Worm (Caenorhabditis elegans) whole organism, L1 larva: Measurements from ENCODE around the gene Y38E10A.9.
A peak's percentile ranks its signal among the peaks of the same experiment; 100 is the strongest.

ENCODE experiments used
- C16A3.4 ChIP-seq: fragments of 150-350 bp; optimal IDR thresholded peaks from 2 replicates; lab custom pipeline; 2014; ENCODE audit warnings: missing biosample characterization, missing genetic modification characterization
- C34B4.2 ChIP-seq: sonication (generic microtip); optimal IDR thresholded peaks from 2 replicates; lab custom pipeline; 2017; ENCODE audit warnings: mild to moderate bottlenecking, missing genetic modification characterization, missing compliant biosample characterization
- Y116A8C.19 ChIP-seq: sonication (generic microtip); optimal IDR thresholded peaks from 2 replicates; lab custom pipeline; 2016; ENCODE audit warnings: missing compliant biosample characterization, missing genetic modification characterization, borderline replicate concordance
- alr-1 ChIP-seq: fragments of 200-800 bp; sonication (Bioruptor generic); optimal IDR thresholded peaks from 2 replicates; lab custom pipeline; 2018; ENCODE audit warnings: borderline replicate concordance, mild to moderate bottlenecking, missing genetic modification characterization, missing compliant biosample characterization
- ama-1 ChIP-seq: fragments of 150-350 bp; optimal IDR thresholded peaks from 2 replicates; lab custom pipeline; 2014
- blmp-1 ChIP-seq: fragments of 150-350 bp; optimal IDR thresholded peaks from 2 replicates; lab custom pipeline; 2014; ENCODE audit warnings: missing biosample characterization, missing genetic modification characterization
- ceh-8 ChIP-seq: fragments of 200-800 bp; sonication (Bioruptor generic); optimal IDR thresholded peaks from 2 replicates; lab custom pipeline; 2018; ENCODE audit warnings: mild to moderate bottlenecking, missing genetic modification characterization, moderate library complexity, missing compliant biosample characterization
- ceh-82 ChIP-seq, 3 experiments: fragments of 150-350 bp in 1 of 3; sonication (generic microtip) in 2 of 3; optimal IDR thresholded peaks; 2 replicates each; lab custom pipeline; 2014 to 2017; ENCODE audit warnings: missing biosample characterization in 3 of 3, missing genetic modification characterization in 3 of 3
- ces-1 ChIP-seq: fragments of 150-350 bp; optimal IDR thresholded peaks from 2 replicates; lab custom pipeline; 2014; ENCODE audit warnings: missing biosample characterization, missing genetic modification reagents, missing genetic modification characterization
- dpl-1 ChIP-seq, 3 experiments: fragments of 150-350 bp in 2 of 3; sonication (generic microtip) in 1 of 3; optimal IDR thresholded peaks; 2 replicates each; lab custom pipeline; 2014 to 2017; ENCODE audit warnings: missing biosample characterization in 3 of 3, missing genetic modification characterization in 3 of 3, missing genetic modification reagents in 3 of 3
- efl-1 ChIP-seq, 4 experiments: fragments of 150-350 bp; optimal IDR thresholded peaks in 3 of 4; peaks in 1 of 4; 1 replicate in 1 of 4; 2 replicates in 3 of 4; lab custom pipeline; 2014; ENCODE audit warnings: missing biosample characterization in 2 of 4, missing genetic modification characterization in 2 of 4, missing genetic modification reagents in 2 of 4
- efl-3 ChIP-seq: fragments of 200-800 bp; sonication (Bioruptor generic); optimal IDR thresholded peaks from 2 replicates; lab custom pipeline; 2018; ENCODE audit warnings: mild to moderate bottlenecking, missing genetic modification characterization, missing compliant biosample characterization
- egl-27 ChIP-seq, 2 experiments: fragments of 150-350 bp in 1 of 2; sonication (generic microtip); optimal IDR thresholded peaks; 3 replicates each; lab custom pipeline; 2017 to 2018; ENCODE audit warnings: missing biosample characterization in 2 of 2, missing genetic modification characterization in 2 of 2, missing genetic modification reagents in 2 of 2
- elt-3 ChIP-seq, 6 experiments: fragments of 150-350 bp in 1 of 6; sonication (generic microtip); optimal IDR thresholded peaks; 2 replicates each; lab custom pipeline; 2017 to 2018; ENCODE audit warnings: missing biosample characterization in 6 of 6, missing genetic modification characterization in 6 of 6, inconsistent platforms in 1 of 6
- ets-5 ChIP-seq: fragments of 200-800 bp; sonication (Bioruptor generic); IDR thresholded peaks from 2 replicates; pipeline ENCODE4 v1.3.6; 2022; ENCODE audit warnings: missing genetic modification characterization, missing compliant biosample characterization
- fos-1 ChIP-seq: fragments of 150-350 bp; optimal IDR thresholded peaks from 2 replicates; lab custom pipeline; 2014; ENCODE audit warnings: missing biosample characterization, missing genetic modification characterization
- hlh-4 ChIP-seq: sonication (generic microtip); optimal IDR thresholded peaks from 2 replicates; lab custom pipeline; 2016; ENCODE audit warnings: mild to moderate bottlenecking, missing genetic modification characterization, missing compliant biosample characterization
- hpl-2 ChIP-seq: fragments of 150-350 bp; optimal IDR thresholded peaks from 2 replicates; lab custom pipeline; 2014; ENCODE audit warnings: missing biosample characterization, missing genetic modification reagents, missing genetic modification characterization
- irx-1 ChIP-seq: sonication (generic microtip); optimal IDR thresholded peaks from 2 replicates; lab custom pipeline; 2016; ENCODE audit warnings: missing genetic modification characterization, missing compliant biosample characterization
- jun-1 ChIP-seq: fragments of 150-350 bp; optimal IDR thresholded peaks from 2 replicates; lab custom pipeline; 2014; ENCODE audit warnings: missing biosample characterization, missing genetic modification reagents, missing genetic modification characterization
- lin-13 ChIP-seq: fragments of 150-350 bp; optimal IDR thresholded peaks from 2 replicates; lab custom pipeline; 2014; ENCODE audit warnings: missing biosample characterization, missing genetic modification reagents, missing genetic modification characterization
- lin-14 ChIP-seq: fragments of 200-800 bp; sonication (Bioruptor generic); optimal IDR thresholded peaks from 2 replicates; lab custom pipeline; 2018; ENCODE audit warnings: mild to moderate bottlenecking, missing genetic modification characterization, moderate library complexity, missing compliant biosample characterization
- lin-15B ChIP-seq: fragments of 150-350 bp; sonication (generic microtip); optimal IDR thresholded peaks from 3 replicates; lab custom pipeline; 2014; ENCODE audit warnings: missing biosample characterization, missing genetic modification characterization
- lin-35 ChIP-seq, 2 experiments: fragments of 150-350 bp; optimal IDR thresholded peaks; 2 replicates each; lab custom pipeline; 2014; ENCODE audit warnings: missing biosample characterization in 2 of 2, missing genetic modification characterization in 2 of 2, missing genetic modification reagents in 2 of 2
- lsy-2 ChIP-seq, 2 experiments: fragments of 150-350 bp; optimal IDR thresholded peaks; 2 replicates each; lab custom pipeline; 2014; ENCODE audit warnings: missing biosample characterization in 2 of 2, missing genetic modification characterization in 2 of 2
- mdl-1 ChIP-seq, 2 experiments: fragments of 150-350 bp; optimal IDR thresholded peaks; 2 replicates each; lab custom pipeline; 2014 to 2017; ENCODE audit warnings: missing biosample characterization in 2 of 2, missing genetic modification characterization in 2 of 2, inconsistent platforms in 1 of 2
- mep-1 ChIP-seq: fragments of 150-350 bp; optimal IDR thresholded peaks from 2 replicates; lab custom pipeline; 2014; ENCODE audit warnings: missing biosample characterization, missing genetic modification characterization
- nhr-11 ChIP-seq: fragments of 150-350 bp; optimal IDR thresholded peaks from 2 replicates; lab custom pipeline; 2014; ENCODE audit warnings: missing biosample characterization, missing genetic modification characterization
- nhr-12 ChIP-seq: sonication (generic microtip); optimal IDR thresholded peaks from 2 replicates; lab custom pipeline; 2017; ENCODE audit warnings: missing biosample characterization, missing genetic modification characterization
- nhr-20 ChIP-seq: sonication (generic microtip); optimal IDR thresholded peaks from 2 replicates; lab custom pipeline; 2016; ENCODE audit warnings: mild to moderate bottlenecking, missing genetic modification characterization, missing compliant biosample characterization
- nhr-237 ChIP-seq: fragments of 150-350 bp; optimal IDR thresholded peaks from 2 replicates; lab custom pipeline; 2014; ENCODE audit warnings: missing biosample characterization, missing genetic modification characterization
- nhr-71 ChIP-seq: sonication (generic microtip); optimal IDR thresholded peaks from 2 replicates; lab custom pipeline; 2016; ENCODE audit warnings: mild to moderate bottlenecking, missing genetic modification characterization, moderate library complexity, missing compliant biosample characterization
- nhr-76 ChIP-seq: sonication (generic microtip); optimal IDR thresholded peaks from 2 replicates; lab custom pipeline; 2017; ENCODE audit warnings: missing biosample characterization, missing genetic modification characterization
- nhr-77 ChIP-seq: fragments of 150-350 bp; optimal IDR thresholded peaks from 2 replicates; lab custom pipeline; 2014; ENCODE audit warnings: missing biosample characterization, missing genetic modification characterization
- nhr-84 ChIP-seq: sonication (generic microtip); optimal IDR thresholded peaks from 2 replicates; lab custom pipeline; 2017; ENCODE audit warnings: missing biosample characterization, missing genetic modification characterization
- nhr-85 ChIP-seq: sonication (generic microtip); peaks from one replicate; lab custom pipeline; 2016; ENCODE audit warnings: missing genetic modification characterization, inconsistent platforms, missing compliant biosample characterization
- nhr-90 ChIP-seq: sonication (generic microtip); optimal IDR thresholded peaks from 2 replicates; lab custom pipeline; 2016; ENCODE audit warnings: mild to moderate bottlenecking, missing genetic modification characterization, missing compliant biosample characterization; ENCODE audit not compliant: poor library complexity
- pag-3 ChIP-seq: sonication (generic microtip); optimal IDR thresholded peaks from 2 replicates; lab custom pipeline; 2017; ENCODE audit warnings: missing genetic modification characterization, mild to moderate bottlenecking, missing compliant biosample characterization, antibody characterized with exemption, borderline replicate concordance; ENCODE audit not compliant: insufficient read depth
- pqm-1 ChIP-seq: sonication (generic microtip); optimal IDR thresholded peaks from 3 replicates; lab custom pipeline; 2017; ENCODE audit warnings: missing biosample characterization, missing genetic modification characterization
- skn-1 ChIP-seq: fragments of 150-350 bp; optimal IDR thresholded peaks from 2 replicates; lab custom pipeline; 2014; ENCODE audit warnings: missing biosample characterization, missing genetic modification characterization
- snpc-4 ChIP-seq: fragments of 150-350 bp; optimal IDR thresholded peaks from 2 replicates; lab custom pipeline; 2014; ENCODE audit warnings: missing biosample characterization, missing genetic modification characterization
- snu-23 ChIP-seq: sonication (generic microtip); optimal IDR thresholded peaks from 2 replicates; lab custom pipeline; 2016; ENCODE audit warnings: missing genetic modification characterization, missing compliant biosample characterization
- sox-4 ChIP-seq: sonication (generic microtip); optimal IDR thresholded peaks from 2 replicates; lab custom pipeline; 2016; ENCODE audit warnings: missing genetic modification characterization, missing compliant biosample characterization
- swsn-7 ChIP-seq: sonication (generic microtip); optimal IDR thresholded peaks from 2 replicates; lab custom pipeline; 2016; ENCODE audit warnings: missing genetic modification characterization, missing compliant biosample characterization
- tbx-2 ChIP-seq: sonication (generic microtip); optimal IDR thresholded peaks from 2 replicates; lab custom pipeline; 2016; ENCODE audit warnings: missing genetic modification characterization, missing compliant biosample characterization
- unc-130 ChIP-seq: fragments of 150-350 bp; optimal IDR thresholded peaks from 2 replicates; lab custom pipeline; 2017; ENCODE audit warnings: missing biosample characterization, missing genetic modification characterization, inconsistent platforms
- unc-30 ChIP-seq: sonication (generic microtip); optimal IDR thresholded peaks from 2 replicates; lab custom pipeline; 2017; ENCODE audit warnings: missing biosample characterization, missing genetic modification characterization
- vab-15 ChIP-seq: sonication (generic microtip); optimal IDR thresholded peaks from 2 replicates; lab custom pipeline; 2017; ENCODE audit warnings: missing genotype, mild to moderate bottlenecking, missing genetic modification characterization, missing compliant biosample characterization
- xbp-1 ChIP-seq: sonication (generic microtip); optimal IDR thresholded peaks from 2 replicates; lab custom pipeline; 2016; ENCODE audit warnings: missing genetic modification characterization, missing compliant biosample characterization
- zip-4 ChIP-seq: fragments of 200-800 bp; sonication (Bioruptor generic); optimal IDR thresholded peaks from 2 replicates; lab custom pipeline; 2018; ENCODE audit warnings: mild to moderate bottlenecking, missing genetic modification characterization, moderate library complexity, missing compliant biosample characterization
- ztf-4 ChIP-seq: fragments of 150-350 bp; optimal IDR thresholded peaks from 2 replicates; lab custom pipeline; 2014; ENCODE audit warnings: missing biosample characterization, missing genetic modification characterization

Gene Y38E10A.9

DNA sequence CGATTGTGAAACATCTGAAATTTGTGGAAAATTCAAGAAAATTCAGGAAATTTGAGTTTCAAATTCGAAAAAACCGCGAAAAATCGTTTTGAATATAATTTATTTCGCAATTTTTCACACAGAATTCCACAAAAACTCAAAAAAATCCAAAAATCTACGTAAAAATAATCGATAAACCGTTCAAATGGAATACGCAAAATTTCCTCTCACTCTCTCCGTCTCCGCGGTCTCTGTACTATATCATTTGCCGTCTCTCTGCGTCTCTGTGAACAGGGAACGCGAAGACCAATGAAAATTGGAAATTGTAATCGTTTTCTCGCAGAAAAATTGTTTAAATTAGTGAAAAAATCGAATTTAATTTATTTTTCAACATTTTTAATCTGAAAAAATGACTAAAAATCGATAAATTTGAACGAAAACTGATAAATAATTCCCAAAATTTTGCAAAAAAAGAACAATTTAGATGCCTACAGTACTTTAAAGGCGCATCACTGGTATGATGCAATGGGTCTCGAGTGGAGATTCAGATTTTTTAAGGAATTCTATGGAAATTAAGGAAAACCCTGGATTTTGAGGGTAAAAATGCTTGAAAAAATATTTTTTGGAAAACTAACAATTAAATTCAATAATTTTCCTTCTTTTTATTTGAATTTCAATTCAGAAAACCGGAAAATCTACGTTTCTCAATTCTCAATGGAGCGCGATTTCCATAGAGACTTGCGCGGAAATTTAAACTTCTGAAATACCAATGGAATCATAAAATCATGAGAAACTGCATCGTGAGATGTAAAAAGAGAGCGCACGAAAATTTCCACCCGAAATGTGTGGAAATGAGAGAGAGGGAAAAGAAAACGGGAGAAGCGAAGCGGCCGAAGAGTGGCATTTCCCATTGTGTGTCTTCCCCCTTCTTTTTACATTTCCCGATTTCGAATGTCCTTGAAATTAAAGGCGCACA lies 4.8 kb upstream of the Y38E10A.9 start, which contains the start of the genes ceh-100 and lips-15:
Gene ceh-100, minus strand, starts transcription at position 14 of the 955 bp plus-strand sequence.
Gene lips-15, plus strand, starts transcription at position 720 of the 955 bp plus-strand sequence.
- TF ChIP-seq skn-1 (tag; lab: Kevin White, UChicago) (peak; percentile 17), C34B4.2 (no peak), ceh-82 (tag; optimal IDR thresholded peaks at IDR 0.05; lab: Kevin White, UChicago) (peak in 1 of 3 experiments; percentile 10), efl-3 (GFP tag; lab: Kevin White, UChicago) (no peak), swsn-7 (no peak), nhr-90 (tag; lab: Kevin White, UChicago) (no peak), mep-1 (tag; lab: Kevin White, UChicago) (peak; percentile 33), nhr-20 (tag; lab: Kevin White, UChicago) (no peak), nhr-77 (tag; lab: Kevin White, UChicago) (no peak), vab-15 (no peak), dpl-1 (GFP tag; optimal IDR thresholded peaks at IDR 0.05; lab: Kevin White, UChicago) (peak; percentile 13 to 70 (median 45)), hlh-4 (tag; lab: Kevin White, UChicago) (no peak), elt-3 (tag; optimal IDR thresholded peaks at IDR 0.05; lab: Kevin White, UChicago) (peak in 1 of 6 experiments; percentile 16), blmp-1 (tag; lab: Kevin White, UChicago) (no peak), nhr-85 (tag; lab: Kevin White, UChicago) (peak; percentile 62), snpc-4 (peak; percentile 16), sox-4 (no peak), snu-23 (GFP tag; lab: Kevin White, UChicago) (peak; percentile 42), pqm-1 (tag; lab: Kevin White, UChicago) (no peak), mdl-1 (tag; optimal IDR thresholded peaks at IDR 0.05; lab: Kevin White, UChicago) (no peak), hpl-2 (GFP tag; lab: Kevin White, UChicago) (no peak), ces-1 (GFP tag; lab: Kevin White, UChicago) (no peak), tbx-2 (tag; lab: Kevin White, UChicago) (peak; percentile 8), Y116A8C.19 (tag; lab: Kevin White, UChicago) (no peak), ama-1 (lab: Kevin White, UChicago) (no peak), alr-1 (tag; lab: Kevin White, UChicago) (no peak), nhr-11 (tag; lab: Kevin White, UChicago) (no peak), nhr-12 (no peak), fos-1 (tag; lab: Kevin White, UChicago) (no peak), zip-4 (GFP tag; lab: Kevin White, UChicago) (no peak), unc-130 (tag; lab: Kevin White, UChicago) (no peak), nhr-71 (tag; lab: Kevin White, UChicago) (no peak), lin-15B (tag; lab: Kevin White, UChicago) (peak; percentile 76), nhr-84 (tag; lab: Kevin White, UChicago) (no peak), irx-1 (no peak), jun-1 (tag; lab: Kevin White, UChicago) (no peak), nhr-237 (no peak), lin-35 (GFP tag; optimal IDR thresholded peaks at IDR 0.05; lab: Kevin White, UChicago) (peak; percentile 8 to 65), efl-1 (optimal IDR thresholded peaks at IDR 0.05; lab: Kevin White, UChicago) (peak; percentile 64 to 71), efl-1 (GFP tag; optimal IDR thresholded peaks at IDR 0.05 in 1 of 2; lab: Kevin White, UChicago) (peak; percentile 74 to 94), nhr-76 (no peak), lin-13 (peak; percentile 5), lin-14 (peak; percentile 46), unc-30 (tag; lab: Kevin White, UChicago) (no peak), lsy-2 (tag; optimal IDR thresholded peaks at IDR 0.05; lab: Kevin White, UChicago) (peak; percentile 22 to 23), egl-27 (tag; optimal IDR thresholded peaks at IDR 0.05; lab: Kevin White, UChicago) (no peak), xbp-1 (tag; lab: Kevin White, UChicago) (no peak), ceh-8 (GFP tag; lab: Kevin White, UChicago) (no peak), C16A3.4 (tag; lab: Kevin White, UChicago) (peak; percentile 8), pag-3 (no peak), ets-5 (GFP tag; lab: Robert Waterston, UW) (no peak), ztf-4 (tag; lab: Kevin White, UChicago) (no peak)
